Fruit fly (Drosophila melanogaster) whole organism, embryonic: ENCODE measurements around the gene B-H1.

Experiments used
- Ada2b ChIP-seq: fragments of 200-800 bp; sonication (Bioruptor generic); IDR thresholded peaks from 2 replicates; pipeline ENCODE4 v1.3.6; 2022; ENCODE audit warnings: missing biosample characterization, missing genetic modification characterization
- Adf1 ChIP-seq: fragments of 200-800 bp; sonication (Bioruptor generic); IDR thresholded peaks from 2 replicates; pipeline ENCODE4 v1.3.6; 2022; ENCODE audit warnings: missing biosample characterization, missing genetic modification characterization
- CG10366 ChIP-seq: fragments of 200-800 bp; sonication (Bioruptor generic); IDR thresholded peaks from 2 replicates; pipeline ENCODE4 v1.3.6; 2022; ENCODE audit warnings: missing biosample characterization, missing genetic modification characterization
- CG10543 ChIP-seq: fragments of 200-800 bp; sonication (Bioruptor generic); optimal IDR thresholded peaks from 3 replicates; lab custom pipeline; 2017; ENCODE audit warnings: missing biosample characterization, mild to moderate bottlenecking, missing genetic modification characterization, moderate library complexity
- CG11695 ChIP-seq: fragments of 200-800 bp; sonication (Bioruptor generic); IDR thresholded peaks from 3 replicates; pipeline ENCODE4 v1.3.6; 2022; ENCODE audit warnings: missing biosample characterization, missing genetic modification characterization
- CG12391 ChIP-seq: fragments of 200-800 bp; sonication (Bioruptor generic); optimal IDR thresholded peaks from 3 replicates; lab custom pipeline; 2018; ENCODE audit warnings: missing biosample characterization, mild to moderate bottlenecking, missing genetic modification characterization, moderate library complexity
- CG13123 ChIP-seq: fragments of 200-800 bp; sonication (Bioruptor generic); optimal IDR thresholded peaks from 2 replicates; lab custom pipeline; 2016; ENCODE audit warnings: missing biosample characterization, missing genetic modification characterization
- CG13287 ChIP-seq: fragments of 200-800 bp; sonication (Bioruptor generic); IDR thresholded peaks from 2 replicates; pipeline ENCODE4 v1.3.6; 2022; ENCODE audit warnings: missing biosample characterization, missing genetic modification characterization; ENCODE audit not compliant: partially characterized antibody
- CG13296 ChIP-seq: fragments of 200-800 bp; sonication (Bioruptor generic); optimal IDR thresholded peaks from 3 replicates; lab custom pipeline; 2018; ENCODE audit warnings: missing biosample characterization, mild to moderate bottlenecking, missing genetic modification characterization
- CG14860 ChIP-seq: fragments of 200-800 bp; sonication (Bioruptor generic); IDR thresholded peaks from 3 replicates; pipeline ENCODE4 v1.3.6; 2022; ENCODE audit warnings: missing biosample characterization, missing genetic modification characterization; ENCODE audit not compliant: partially characterized antibody
- CG15073 ChIP-seq: fragments of 200-800 bp; sonication (Bioruptor generic); optimal IDR thresholded peaks from 2 replicates; lab custom pipeline; 2016; ENCODE audit warnings: missing biosample characterization, missing genetic modification characterization
- CG1832 ChIP-seq: fragments of 200-800 bp; sonication (Bioruptor generic); optimal IDR thresholded peaks from 2 replicates; lab custom pipeline; 2017; ENCODE audit warnings: missing biosample characterization, mild to moderate bottlenecking, missing genetic modification characterization, inconsistent platforms
- CG18476 ChIP-seq: fragments of 200-800 bp; sonication (Bioruptor generic); optimal IDR thresholded peaks from 2 replicates; lab custom pipeline; 2016; ENCODE audit warnings: missing biosample characterization, mild to moderate bottlenecking, missing genetic modification characterization
- CG32772 ChIP-seq: fragments of 200-800 bp; sonication (Bioruptor generic); IDR thresholded peaks from 2 replicates; pipeline ENCODE4 v1.3.6; 2022; ENCODE audit warnings: missing biosample characterization, missing genetic modification characterization
- CG33557 ChIP-seq: fragments of 200-800 bp; sonication (Bioruptor generic); optimal IDR thresholded peaks from 2 replicates; lab custom pipeline; 2019; ENCODE audit warnings: missing biosample characterization, mild to moderate bottlenecking, missing genetic modification characterization, moderate library complexity
- CG6765 ChIP-seq: fragments of 200-800 bp; sonication (Bioruptor generic); optimal IDR thresholded peaks from 3 replicates; lab custom pipeline; 2017; ENCODE audit warnings: missing biosample characterization, mild to moderate bottlenecking, missing genetic modification characterization
- CG8281 ChIP-seq: fragments of 200-800 bp; sonication (Bioruptor generic); optimal IDR thresholded peaks from 2 replicates; lab custom pipeline; 2018; ENCODE audit warnings: missing biosample characterization, mild to moderate bottlenecking, missing genetic modification characterization, moderate library complexity
- CG8388 ChIP-seq: fragments of 200-800 bp; sonication (Bioruptor generic); optimal IDR thresholded peaks from 2 replicates; lab custom pipeline; 2019; ENCODE audit warnings: missing biosample characterization, mild to moderate bottlenecking, missing genetic modification characterization, moderate library complexity
- CG9727 ChIP-seq: fragments of 200-800 bp; sonication (Bioruptor generic); optimal IDR thresholded peaks from 3 replicates; lab custom pipeline; 2017; ENCODE audit warnings: missing biosample characterization, mild to moderate bottlenecking, missing genetic modification characterization
- CoRest ChIP-seq: fragments of 200-800 bp; sonication (Bioruptor generic); optimal IDR thresholded peaks from 3 replicates; lab custom pipeline; 2018; ENCODE audit warnings: missing biosample characterization, mild to moderate bottlenecking, missing genetic modification characterization, moderate library complexity
- Dfd ChIP-seq, 2 experiments: fragments of >200 bp; optimal IDR thresholded peaks; 2 replicates each; lab custom pipeline; 2017; ENCODE audit warnings: missing biosample characterization in 2 of 2, missing genetic modification characterization in 2 of 2
- Dip2 ChIP-seq: fragments of 200-800 bp; sonication (Bioruptor generic); IDR thresholded peaks from 2 replicates; pipeline ENCODE4 v1.3.6; 2022; ENCODE audit warnings: missing biosample characterization, missing genetic modification characterization
- E2f2 ChIP-seq: fragments of 200-800 bp; sonication (Bioruptor generic); IDR thresholded peaks from 2 replicates; pipeline ENCODE4 v1.3.6; 2022; ENCODE audit warnings: missing biosample characterization, missing genetic modification characterization
- HHEX ChIP-seq: fragments of 200-800 bp; sonication (Bioruptor generic); optimal IDR thresholded peaks from 3 replicates; lab custom pipeline; 2017; ENCODE audit warnings: missing biosample characterization, mild to moderate bottlenecking, missing genetic modification characterization, missing genetic modification reagents
- HLH3B ChIP-seq: fragments of 200-800 bp; sonication (Bioruptor generic); IDR thresholded peaks from 2 replicates; pipeline ENCODE4 v1.3.6; 2022; ENCODE audit warnings: missing biosample characterization, missing genetic modification characterization
- Max ChIP-seq: fragments of 200-800 bp; sonication (Bioruptor generic); optimal IDR thresholded peaks from 2 replicates; lab custom pipeline; 2016; ENCODE audit warnings: missing biosample characterization, mild to moderate bottlenecking, missing genetic modification characterization
- Med ChIP-seq: fragments of 200-800 bp; sonication (Bioruptor generic); peaks from one replicate; lab custom pipeline; 2016; ENCODE audit warnings: missing biosample characterization, missing genetic modification characterization, mild to moderate bottlenecking, inconsistent platforms, moderate library complexity
- Side ChIP-seq: fragments of 200-800 bp; sonication (Bioruptor generic); optimal IDR thresholded peaks from 2 replicates; lab custom pipeline; 2016; ENCODE audit warnings: missing biosample characterization, missing genetic modification characterization
- Sox102F ChIP-seq: fragments of 200-800 bp; sonication (Bioruptor generic); optimal IDR thresholded peaks from 2 replicates; lab custom pipeline; 2018; ENCODE audit warnings: missing biosample characterization, mild to moderate bottlenecking, missing genetic modification characterization, moderate library complexity
- Ssrp ChIP-seq: fragments of 200-800 bp; sonication (Bioruptor generic); optimal IDR thresholded peaks from 2 replicates; lab custom pipeline; 2018; ENCODE audit warnings: missing biosample characterization, mild to moderate bottlenecking, missing genetic modification characterization, moderate library complexity
- Xbp1 ChIP-seq: fragments of 200-800 bp; sonication (Bioruptor generic); optimal IDR thresholded peaks from 3 replicates; lab custom pipeline; 2016; ENCODE audit warnings: missing biosample characterization, mild to moderate bottlenecking, missing genetic modification characterization
- aop ChIP-seq: fragments of 200-800 bp; sonication (Bioruptor generic); IDR thresholded peaks from 2 replicates; pipeline ENCODE4 v1.3.6; 2022; ENCODE audit warnings: missing biosample characterization, missing genetic modification characterization
- ap ChIP-seq: fragments of 200-800 bp; sonication (Bioruptor generic); IDR thresholded peaks from 2 replicates; pipeline ENCODE4 v1.3.6; 2022; ENCODE audit warnings: missing biosample characterization, missing genetic modification characterization
- cg ChIP-seq: fragments of 200-800 bp; sonication (Bioruptor generic); optimal IDR thresholded peaks from 3 replicates; lab custom pipeline; 2019; ENCODE audit warnings: missing biosample characterization, mild to moderate bottlenecking, missing genetic modification characterization, moderate library complexity
- dimm ChIP-seq: fragments of 200-800 bp; sonication (Bioruptor generic); IDR thresholded peaks from 2 replicates; pipeline ENCODE4 v1.3.6; 2022; ENCODE audit warnings: missing biosample characterization, missing genetic modification characterization
- dmrt99B ChIP-seq: fragments of 200-800 bp; sonication (Bioruptor generic); optimal IDR thresholded peaks from 2 replicates; lab custom pipeline; 2018; ENCODE audit warnings: missing biosample characterization, mild to moderate bottlenecking, missing genetic modification characterization, moderate library complexity
- dpn ChIP-seq, 2 experiments: fragments of 200-800 bp; sonication (Bioruptor generic); optimal IDR thresholded peaks; 3 replicates each; lab custom pipeline; 2016; ENCODE audit warnings: missing biosample characterization in 2 of 2, missing genetic modification characterization in 2 of 2
- fu2 ChIP-seq: fragments of 200-800 bp; sonication (Bioruptor generic); optimal IDR thresholded peaks from 2 replicates; lab custom pipeline; 2016; ENCODE audit warnings: missing biosample characterization, missing genetic modification characterization
- gce ChIP-seq: fragments of 200-800 bp; sonication (Bioruptor generic); IDR thresholded peaks from 3 replicates; pipeline ENCODE4 v1.3.6; 2022; ENCODE audit warnings: missing biosample characterization, missing genetic modification characterization
- gem ChIP-seq: fragments of 200-800 bp; sonication (Bioruptor generic); optimal IDR thresholded peaks from 2 replicates; lab custom pipeline; 2019; ENCODE audit warnings: missing biosample characterization, mild to moderate bottlenecking, missing genetic modification characterization, moderate library complexity
- gfzf ChIP-seq: fragments of 200-800 bp; sonication (Bioruptor generic); optimal IDR thresholded peaks from 2 replicates; lab custom pipeline; 2016; ENCODE audit warnings: missing biosample characterization, mild to moderate bottlenecking, missing genetic modification characterization, moderate library complexity
- h ChIP-seq: fragments of >200 bp; optimal IDR thresholded peaks from 2 replicates; lab custom pipeline; 2017
- hbn ChIP-seq: fragments of 200-800 bp; sonication (Bioruptor generic); IDR thresholded peaks from 2 replicates; pipeline ENCODE4 v1.3.6; 2022; ENCODE audit warnings: missing biosample characterization, missing genetic modification characterization; ENCODE audit not compliant: partially characterized antibody
- nmo ChIP-seq: fragments of 200-800 bp; sonication (Bioruptor generic); optimal IDR thresholded peaks from 2 replicates; lab custom pipeline; 2018; ENCODE audit warnings: missing biosample characterization, mild to moderate bottlenecking, missing genetic modification characterization, moderate library complexity
- pnt ChIP-seq: fragments of 200-800 bp; sonication (Bioruptor generic); optimal IDR thresholded peaks from 3 replicates; lab custom pipeline; 2016; ENCODE audit warnings: missing biosample characterization, missing genetic modification characterization
- sd ChIP-seq: fragments of 200-800 bp; sonication (Bioruptor generic); optimal IDR thresholded peaks from 3 replicates; lab custom pipeline; 2018; ENCODE audit warnings: missing biosample characterization, mild to moderate bottlenecking, missing genetic modification characterization, moderate library complexity
- shn ChIP-seq: fragments of 200-800 bp; sonication (Bioruptor generic); optimal IDR thresholded peaks from 3 replicates; lab custom pipeline; 2016; ENCODE audit warnings: missing biosample characterization, missing genetic modification characterization
- stwl ChIP-seq: fragments of 200-800 bp; sonication (Bioruptor generic); optimal IDR thresholded peaks from 3 replicates; lab custom pipeline; 2018; ENCODE audit warnings: missing biosample characterization, mild to moderate bottlenecking, missing genetic modification characterization, moderate library complexity
- tll ChIP-seq, 2 experiments: fragments of 200-800 bp in 1 of 2; fragments of >200 bp in 1 of 2; sonication (Bioruptor generic) in 1 of 2; optimal IDR thresholded peaks; 2 replicates each; lab custom pipeline; 2017 to 2019; ENCODE audit warnings: missing biosample characterization in 2 of 2, missing genetic modification characterization in 2 of 2, mild to moderate bottlenecking in 1 of 2, moderate library complexity in 1 of 2
- usp ChIP-seq: fragments of >200 bp; optimal IDR thresholded peaks from 2 replicates; lab custom pipeline; 2017; ENCODE audit warnings: missing biosample characterization, missing genetic modification characterization
- vnd ChIP-seq: fragments of 200-800 bp; sonication (Bioruptor generic); IDR thresholded peaks from 3 replicates; pipeline ENCODE4 v1.3.6; 2022; ENCODE audit warnings: missing biosample characterization, missing genetic modification characterization; ENCODE audit not compliant: partially characterized antibody

The B-H1 gene

DNA sequence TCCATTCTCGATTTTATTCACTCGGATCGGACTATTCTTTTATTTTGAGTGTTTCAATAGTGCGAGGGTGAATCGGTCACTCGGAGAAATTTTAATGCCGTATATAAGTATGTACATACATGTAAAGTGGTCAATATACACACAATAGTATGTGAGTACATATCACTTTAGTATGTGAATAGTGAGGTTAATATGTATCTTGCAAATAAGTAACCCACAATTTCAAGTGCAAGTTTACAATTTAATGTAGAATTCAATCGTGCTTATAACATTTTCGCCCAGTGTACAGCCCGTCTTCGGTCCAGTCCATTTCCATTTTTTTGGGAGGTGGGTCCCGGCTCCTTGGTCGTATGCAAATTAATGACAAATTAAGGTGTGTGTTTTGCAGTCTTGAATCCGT, 39.8 kb upstream of the B-H1 start (continued):
- TF ChIP-seq CG14860 (GFP tag; lab: Robert Waterston, UW) = no peak
- TF ChIP-seq CG13287 (GFP tag; lab: Robert Waterston, UW) = no peak
- peak; percentile 29 for TF ChIP-seq CG12391 (tag; lab: Kevin White, UChicago)
- TF ChIP-seq Max (GFP tag; lab: Kevin White, UChicago) = no peak
- TF ChIP-seq Adf1 (GFP tag; lab: Robert Waterston, UW) = no peak
- no peak for TF ChIP-seq usp (GFP tag; lab: Kevin White, UChicago)
- TF ChIP-seq CG33557 (GFP tag; lab: Kevin White, UChicago) = peak; percentile 44
- no peak for TF ChIP-seq CG32772
- TF ChIP-seq CG15073 = no peak
- TF ChIP-seq Ssrp (tag; lab: Kevin White, UChicago) = peak; percentile 39
- TF ChIP-seq CG13123 (GFP tag; lab: Kevin White, UChicago) = no peak
- TF ChIP-seq Ada2b = no peak
- no peak for TF ChIP-seq HHEX (GFP tag; lab: Kevin White, UChicago)
- no peak for TF ChIP-seq Dfd (GFP tag; optimal IDR thresholded peaks at IDR 0.05; lab: Kevin White, UChicago)
- TF ChIP-seq Dip2 (GFP tag; lab: Robert Waterston, UW) = no peak
- no peak for TF ChIP-seq shn (GFP tag; lab: Kevin White, UChicago)
- TF ChIP-seq tll (GFP tag; optimal IDR thresholded peaks at IDR 0.05; lab: Kevin White, UChicago) = no peak
- peak; percentile 6 for TF ChIP-seq pnt (GFP tag; lab: Kevin White, UChicago)
- TF ChIP-seq CG8388 (GFP tag; lab: Kevin White, UChicago) = peak; percentile 25
- no peak for TF ChIP-seq aop (GFP tag; lab: Robert Waterston, UW)
- no peak for TF ChIP-seq vnd (GFP tag; lab: Robert Waterston, UW)
- peak; percentile 36 for TF ChIP-seq CoRest
- TF ChIP-seq HLH3B (GFP tag; lab: Robert Waterston, UW) = no peak
- TF ChIP-seq nmo (GFP tag; lab: Kevin White, UChicago) = no peak
- TF ChIP-seq Xbp1 (GFP tag; lab: Kevin White, UChicago) = peak; percentile 1
- TF ChIP-seq hbn (GFP tag; lab: Robert Waterston, UW) = no peak
- no peak for TF ChIP-seq CG10366 (GFP tag; lab: Robert Waterston, UW)
- TF ChIP-seq dmrt99B = no peak
- TF ChIP-seq dimm (GFP tag; lab: Robert Waterston, UW) = no peak
- no peak for TF ChIP-seq stwl
- no peak for TF ChIP-seq gce (GFP tag; lab: Robert Waterston, UW)
- TF ChIP-seq CG6765 (GFP tag; lab: Kevin White, UChicago) = no peak
- TF ChIP-seq h (lab: Kevin White, UChicago) = no peak
- peak; percentile 13 for TF ChIP-seq Sox102F (GFP tag; lab: Kevin White, UChicago)
- no peak for TF ChIP-seq sd (tag; lab: Kevin White, UChicago)
- no peak for TF ChIP-seq fu2 (GFP tag; lab: Kevin White, UChicago)
- TF ChIP-seq E2f2 (GFP tag; lab: Robert Waterston, UW) = no peak
- TF ChIP-seq gem (tag; lab: Kevin White, UChicago) = peak; percentile 52
- no peak for TF ChIP-seq CG10543 (GFP tag; lab: Kevin White, UChicago)
- TF ChIP-seq dpn (GFP tag; optimal IDR thresholded peaks at IDR 0.05; lab: Kevin White, UChicago) = peak in 1 of 2 experiments; percentile 3
- no peak for TF ChIP-seq CG8281 (tag; lab: Kevin White, UChicago)
- TF ChIP-seq CG18476 (GFP tag; lab: Kevin White, UChicago) = no peak
- TF ChIP-seq CG11695 (GFP tag; lab: Robert Waterston, UW) = no peak
- no peak for TF ChIP-seq gfzf
- 0 out of 2 replicates have a peak, but pooled peaks have one; percentile 14 for TF ChIP-seq ap (GFP tag; lab: Robert Waterston, UW)
- TF ChIP-seq Side (GFP tag; lab: Kevin White, UChicago) = peak; percentile 5
- TF ChIP-seq CG9727 (GFP tag; lab: Kevin White, UChicago) = peak; percentile 26
- no peak for TF ChIP-seq cg (GFP tag; lab: Kevin White, UChicago)
- no peak for TF ChIP-seq CG1832 (GFP tag; lab: Kevin White, UChicago)
- no peak for TF ChIP-seq Med
- no peak for TF ChIP-seq CG13296 (GFP tag; lab: Kevin White, UChicago)
